Fruit fly (Drosophila melanogaster) whole organism, embryonic: ENCODE results near the gene Mics1.

Experiments
- Awh ChIP-seq: fragments of 200-800 bp; sonication (Bioruptor generic); IDR thresholded peaks from 2 replicates; pipeline ENCODE4, ENCODE4 v1.3.6; 2022; ENCODE audit warnings: missing biosample characterization, missing genetic modification characterization
- CG8290 ChIP-seq, 3 experiments: fragments of 200-800 bp; sonication (Bioruptor generic); optimal IDR thresholded peaks; 2 replicates each; lab custom pipeline; 2016 to 2019; ENCODE audit warnings: missing biosample characterization in 3 of 3, missing genetic modification characterization in 3 of 3, mild to moderate bottlenecking in 2 of 3, moderate library complexity in 1 of 3
- E2f2 ChIP-seq: fragments of 200-800 bp; sonication (Bioruptor generic); IDR thresholded peaks from 2 replicates; pipeline ENCODE4 v1.3.6; 2022; ENCODE audit warnings: missing biosample characterization, missing genetic modification characterization
- MTF-1 ChIP-seq: fragments of 200-800 bp; sonication (Bioruptor generic); optimal IDR thresholded peaks from 2 replicates; lab custom pipeline; 2018; ENCODE audit warnings: missing biosample characterization, mild to moderate bottlenecking, missing genetic modification characterization, borderline replicate concordance
- grn ChIP-seq: fragments of 200-800 bp; sonication (Bioruptor generic); optimal IDR thresholded peaks from 3 replicates; lab custom pipeline; 2017; ENCODE audit warnings: missing biosample characterization, missing genetic modification characterization
- nmo ChIP-seq: fragments of 200-800 bp; sonication (Bioruptor generic); optimal IDR thresholded peaks from 2 replicates; lab custom pipeline; 2018; ENCODE audit warnings: missing biosample characterization, mild to moderate bottlenecking, missing genetic modification characterization, moderate library complexity
- seq ChIP-seq: fragments of 200-800 bp; sonication (Bioruptor generic); IDR thresholded peaks from 2 replicates; pipeline ENCODE4 v1.3.6; 2022; ENCODE audit warnings: missing biosample characterization, missing genetic modification characterization

dm6 chr3R:7475708-7476107, 26.5 kb downstream of the Mics1 start:
- TF ChIP-seq E2f2 (GFP tag; lab: Robert Waterston, UW) (no peak), seq (GFP tag; lab: Robert Waterston, UW) (no peak), nmo (GFP tag; lab: Kevin White, UChicago) (no peak), MTF-1 (GFP tag; lab: Kevin White, UChicago) (no peak), Awh (GFP tag; lab: Robert Waterston, UW) (no peak), grn (no peak), CG8290 (GFP tag; optimal IDR thresholded peaks at IDR 0.05; lab: Kevin White, UChicago) (no peak), CG8290 (tag; optimal IDR thresholded peaks at IDR 0.05; lab: Kevin White, UChicago) (no peak)
